Worm (Caenorhabditis elegans) whole organism, late embryonic: ENCODE measurements around the gene R107.5.

Source experiments
- C08G9.2 ChIP-seq: sonication (generic microtip); optimal IDR thresholded peaks from 2 replicates; lab custom pipeline; 2016; ENCODE audit warnings: mild to moderate bottlenecking, missing genetic modification characterization, moderate library complexity, missing compliant biosample characterization
- C38D4.7 ChIP-seq: fragments of 200-800 bp; sonication (Bioruptor generic); optimal IDR thresholded peaks from 2 replicates; lab custom pipeline; 2018; ENCODE audit warnings: mild to moderate bottlenecking, missing genetic modification characterization, moderate library complexity, missing compliant biosample characterization
- F13H6.1 ChIP-seq: sonication (generic microtip); optimal IDR thresholded peaks from 2 replicates; lab custom pipeline; 2016; ENCODE audit warnings: missing genetic modification characterization, missing compliant biosample characterization
- K02D7.2 ChIP-seq: sonication (generic microtip); optimal IDR thresholded peaks from 2 replicates; lab custom pipeline; 2017; ENCODE audit warnings: mild to moderate bottlenecking, missing genetic modification characterization, missing compliant biosample characterization
- K09A11.1 ChIP-seq: sonication (generic microtip); optimal IDR thresholded peaks from 2 replicates; lab custom pipeline; 2017; ENCODE audit warnings: antibody characterized with exemption, mild to moderate bottlenecking, missing genetic modification characterization, missing compliant biosample characterization; ENCODE audit not compliant: insufficient read depth
- Y22D7AL.16 ChIP-seq: sonication (generic microtip); optimal IDR thresholded peaks from 2 replicates; lab custom pipeline; 2016; ENCODE audit warnings: missing genetic modification characterization, missing compliant biosample characterization
- ahr-1 ChIP-seq: sonication (generic microtip); optimal IDR thresholded peaks from 2 replicates; lab custom pipeline; 2016; ENCODE audit warnings: missing genetic modification characterization, missing compliant biosample characterization
- ama-1 ChIP-seq: fragments of 150-350 bp; optimal IDR thresholded peaks from 2 replicates; lab custom pipeline; 2014
- ceh-14 ChIP-seq: sonication (generic microtip); optimal IDR thresholded peaks from 2 replicates; lab custom pipeline; 2016; ENCODE audit warnings: missing genotype, missing genetic modification characterization, missing compliant biosample characterization
- ceh-18 ChIP-seq: sonication (generic microtip); optimal IDR thresholded peaks from 2 replicates; lab custom pipeline; 2016; ENCODE audit warnings: missing genetic modification characterization, missing compliant biosample characterization
- ceh-2 ChIP-seq: sonication (generic microtip); optimal IDR thresholded peaks from 2 replicates; lab custom pipeline; 2016; ENCODE audit warnings: missing genotype, missing genetic modification characterization, missing compliant biosample characterization
- ceh-24 ChIP-seq: sonication (generic microtip); optimal IDR thresholded peaks from 2 replicates; lab custom pipeline; 2016; ENCODE audit warnings: mild to moderate bottlenecking, missing genetic modification characterization, missing compliant biosample characterization
- ceh-30 ChIP-seq: fragments of 150-350 bp; optimal IDR thresholded peaks from 2 replicates; lab custom pipeline; 2014; ENCODE audit warnings: missing biosample characterization, missing genetic modification characterization
- ceh-31 ChIP-seq: sonication (generic microtip); optimal IDR thresholded peaks from 2 replicates; lab custom pipeline; 2016; ENCODE audit warnings: missing genetic modification characterization, missing compliant biosample characterization
- ceh-34 ChIP-seq: sonication (generic microtip); optimal IDR thresholded peaks from 2 replicates; lab custom pipeline; 2016; ENCODE audit warnings: mild to moderate bottlenecking, missing genetic modification characterization, missing compliant biosample characterization
- ceh-45 ChIP-seq: fragments of 200-800 bp; sonication (Bioruptor generic); IDR thresholded peaks from 2 replicates; pipeline ENCODE4 v1.3.6; 2022; ENCODE audit warnings: missing genetic modification reagents, missing genetic modification characterization, missing compliant biosample characterization
- che-1 ChIP-seq: sonication (generic microtip); optimal IDR thresholded peaks from 2 replicates; lab custom pipeline; 2016; ENCODE audit warnings: mild to moderate bottlenecking, missing genetic modification characterization, missing compliant biosample characterization
- elt-2 ChIP-seq: sonication (generic microtip); optimal IDR thresholded peaks from 2 replicates; lab custom pipeline; 2016; ENCODE audit warnings: missing genetic modification reagents, missing genetic modification characterization, missing compliant biosample characterization
- elt-4 ChIP-seq: sonication (generic microtip); optimal IDR thresholded peaks from 2 replicates; lab custom pipeline; 2016; ENCODE audit warnings: missing genetic modification characterization, missing compliant biosample characterization
- fax-1 ChIP-seq: sonication (generic microtip); optimal IDR thresholded peaks from 2 replicates; lab custom pipeline; 2016; ENCODE audit warnings: missing genotype, missing genetic modification characterization, missing compliant biosample characterization
- fkh-10 ChIP-seq: fragments of 150-350 bp; optimal IDR thresholded peaks from 2 replicates; lab custom pipeline; 2014; ENCODE audit warnings: missing biosample characterization, missing genetic modification reagents, missing genetic modification characterization
- gmeb-2 ChIP-seq: sonication (generic microtip); optimal IDR thresholded peaks from 2 replicates; lab custom pipeline; 2016; ENCODE audit warnings: missing genetic modification characterization, inconsistent platforms, missing compliant biosample characterization
- hlh-13 ChIP-seq: fragments of 200-800 bp; sonication (Bioruptor generic); optimal IDR thresholded peaks from 2 replicates; lab custom pipeline; 2018; ENCODE audit warnings: mild to moderate bottlenecking, missing genetic modification characterization, missing compliant biosample characterization
- hlh-30 ChIP-seq: sonication (generic microtip); optimal IDR thresholded peaks from 2 replicates; lab custom pipeline; 2017; ENCODE audit warnings: antibody characterized with exemption, missing genetic modification characterization, missing compliant biosample characterization; ENCODE audit not compliant: insufficient read depth
- hlh-6 ChIP-seq: sonication (generic microtip); optimal IDR thresholded peaks from 2 replicates; lab custom pipeline; 2016; ENCODE audit warnings: missing genotype, missing genetic modification characterization, missing compliant biosample characterization
- hlh-8 ChIP-seq: sonication (generic microtip); optimal IDR thresholded peaks from 2 replicates; lab custom pipeline; 2016; ENCODE audit warnings: missing genotype, missing genetic modification characterization, missing compliant biosample characterization
- lin-11 ChIP-seq: fragments of 200-800 bp; sonication (Bioruptor generic); optimal IDR thresholded peaks from 2 replicates; lab custom pipeline; 2018; ENCODE audit warnings: mild to moderate bottlenecking, missing genetic modification characterization, missing compliant biosample characterization
- mec-3 ChIP-seq: sonication (generic microtip); optimal IDR thresholded peaks from 2 replicates; lab custom pipeline; 2016; ENCODE audit warnings: borderline replicate concordance, missing genetic modification characterization, missing compliant biosample characterization
- nhr-232 ChIP-seq: sonication (generic microtip); optimal IDR thresholded peaks from 2 replicates; lab custom pipeline; 2016; ENCODE audit warnings: missing genetic modification characterization, missing compliant biosample characterization
- odd-2 ChIP-seq: sonication (generic microtip); optimal IDR thresholded peaks from 2 replicates; lab custom pipeline; 2017; ENCODE audit warnings: antibody characterized with exemption, mild to moderate bottlenecking, missing genetic modification characterization, missing compliant biosample characterization
- pat-9 ChIP-seq: fragments of 200-800 bp; sonication (Bioruptor generic); optimal IDR thresholded peaks from 2 replicates; lab custom pipeline; 2018; ENCODE audit warnings: mild to moderate bottlenecking, missing genetic modification characterization, moderate library complexity, missing compliant biosample characterization
- pha-4 ChIP-seq: fragments of 150-350 bp; optimal IDR thresholded peaks from 2 replicates; lab custom pipeline; 2018; ENCODE audit warnings: missing biosample characterization, missing genetic modification reagents, missing genetic modification characterization
- pqm-1 ChIP-seq: sonication (generic microtip); optimal IDR thresholded peaks from 2 replicates; lab custom pipeline; 2016; ENCODE audit warnings: missing genetic modification characterization, missing compliant biosample characterization
- rnt-1 ChIP-seq: sonication (generic microtip); optimal IDR thresholded peaks from 2 replicates; lab custom pipeline; 2016; ENCODE audit warnings: missing genetic modification characterization, missing compliant biosample characterization
- sdc-2 ChIP-seq: sonication (generic microtip); optimal IDR thresholded peaks from 2 replicates; lab custom pipeline; 2016; ENCODE audit warnings: missing genotype, missing genetic modification characterization, missing compliant biosample characterization
- sox-2 ChIP-seq: fragments of 200-800 bp; sonication (Bioruptor generic); IDR thresholded peaks from 2 replicates; pipeline ENCODE4 v1.3.6; 2022; ENCODE audit warnings: missing genetic modification reagents, missing genetic modification characterization, missing compliant biosample characterization
- syd-9 ChIP-seq: sonication (generic microtip); optimal IDR thresholded peaks from 2 replicates; lab custom pipeline; 2016; ENCODE audit warnings: mild to moderate bottlenecking, missing genetic modification characterization, moderate library complexity, missing compliant biosample characterization
- tbx-7 ChIP-seq: sonication (generic microtip); optimal IDR thresholded peaks from 2 replicates; lab custom pipeline; 2016; ENCODE audit warnings: missing genotype, missing genetic modification characterization, missing compliant biosample characterization
- ttx-3 ChIP-seq: sonication (generic microtip); optimal IDR thresholded peaks from 2 replicates; lab custom pipeline; 2016; ENCODE audit warnings: missing genetic modification reagents, missing genetic modification characterization, missing compliant biosample characterization
- unc-42 ChIP-seq: sonication (generic microtip); optimal IDR thresholded peaks from 2 replicates; lab custom pipeline; 2016; ENCODE audit warnings: missing genotype, missing genetic modification characterization, missing compliant biosample characterization
- unc-55 ChIP-seq: sonication (generic microtip); optimal IDR thresholded peaks from 2 replicates; lab custom pipeline; 2017; ENCODE audit warnings: missing biosample characterization, missing genetic modification reagents, missing genetic modification characterization
- unc-86 ChIP-seq: sonication (generic microtip); optimal IDR thresholded peaks from 2 replicates; lab custom pipeline; 2016; ENCODE audit warnings: missing genetic modification characterization, missing compliant biosample characterization
- zip-5 ChIP-seq: sonication (generic microtip); optimal IDR thresholded peaks from 2 replicates; lab custom pipeline; 2016; ENCODE audit warnings: missing genetic modification characterization, missing compliant biosample characterization

Gene R107.5

ce11 chrIII:9083118-9083517 is 29.5 kb upstream of the R107.5 start:
- no peak for TF ChIP-seq ceh-14 (tag; lab: Kevin White, UChicago)
- no peak for TF ChIP-seq tbx-7 (tag; lab: Kevin White, UChicago)
- TF ChIP-seq sdc-2 (tag; lab: Kevin White, UChicago), result no peak
- peak; percentile 2 for TF ChIP-seq unc-55 (GFP tag; lab: Kevin White, UChicago)
- no peak for TF ChIP-seq hlh-6 (tag; lab: Kevin White, UChicago)
- TF ChIP-seq hlh-13, result no peak
- TF ChIP-seq ceh-18, result peak; percentile 44
- TF ChIP-seq Y22D7AL.16, result no peak
- no peak for TF ChIP-seq gmeb-2 (tag; lab: Kevin White, UChicago)
- no peak for TF ChIP-seq C08G9.2
- TF ChIP-seq mec-3 (tag; lab: Kevin White, UChicago), result no peak
- no peak for TF ChIP-seq ceh-30 (tag; lab: Kevin White, UChicago)
- TF ChIP-seq sox-2 (GFP tag; lab: Robert Waterston, UW), result no peak
- no peak for TF ChIP-seq ttx-3 (tag; lab: Kevin White, UChicago)
- TF ChIP-seq unc-42 (tag; lab: Kevin White, UChicago), result no peak
- no peak for TF ChIP-seq unc-86 (tag; lab: Kevin White, UChicago)
- TF ChIP-seq rnt-1, result peak; percentile 75
- TF ChIP-seq fkh-10 (GFP tag; lab: Kevin White, UChicago), result no peak
- no peak for TF ChIP-seq hlh-8 (tag; lab: Kevin White, UChicago)
- TF ChIP-seq hlh-30 (tag; lab: Kevin White, UChicago), result peak; percentile 34
- TF ChIP-seq fax-1 (tag; lab: Kevin White, UChicago), result no peak
- TF ChIP-seq zip-5 (tag; lab: Kevin White, UChicago), result no peak
- TF ChIP-seq K02D7.2, result no peak
- no peak for TF ChIP-seq elt-2 (tag; lab: Kevin White, UChicago)
- no peak for TF ChIP-seq pat-9 (tag; lab: Kevin White, UChicago)
- TF ChIP-seq ceh-31 (tag; lab: Kevin White, UChicago), result no peak
- TF ChIP-seq ahr-1, result no peak
- TF ChIP-seq C38D4.7 (GFP tag; lab: Kevin White, UChicago), result no peak
- TF ChIP-seq ceh-2, result no peak
- TF ChIP-seq ceh-45 (GFP tag; lab: Robert Waterston, UW), result no peak
- no peak for TF ChIP-seq pqm-1
- no peak for TF ChIP-seq K09A11.1 (tag; lab: Kevin White, UChicago)
- no peak for TF ChIP-seq elt-4 (tag; lab: Kevin White, UChicago)
- TF ChIP-seq pha-4 (tag; lab: Kevin White, UChicago), result no peak
- TF ChIP-seq nhr-232 (tag; lab: Kevin White, UChicago), result no peak

ce11 chrIII:9081763-9082162 is 28.2 kb upstream of the R107.5 start, which contains the start of gene far-2:
Gene far-2, plus strand, starts transcription at chrIII:9081828.
- TF ChIP-seq ceh-30 (tag; lab: Kevin White, UChicago) (no peak), lin-11 (tag; lab: Kevin White, UChicago) (no peak), ceh-34 (tag; lab: Kevin White, UChicago) (no peak), ama-1 (lab: Kevin White, UChicago) (no peak), unc-42 (tag; lab: Kevin White, UChicago) (no peak), che-1 (tag; lab: Kevin White, UChicago) (no peak), gmeb-2 (tag; lab: Kevin White, UChicago) (no peak), tbx-7 (tag; lab: Kevin White, UChicago) (no peak), nhr-232 (tag; lab: Kevin White, UChicago) (no peak), F13H6.1 (tag; lab: Kevin White, UChicago) (no peak), Y22D7AL.16 (no peak), odd-2 (tag; lab: Kevin White, UChicago) (no peak), fkh-10 (GFP tag; lab: Kevin White, UChicago) (no peak), syd-9 (tag; lab: Kevin White, UChicago) (no peak), ceh-24 (tag; lab: Kevin White, UChicago) (no peak), elt-2 (tag; lab: Kevin White, UChicago) (no peak)
- TF ChIP-seq, all 69 proteins: peak for 0
